Worm (Caenorhabditis elegans) whole organism, late embryonic: ENCODE results near the gene aex-4.

Source experiments
- ceh-31 ChIP-seq: sonication (generic microtip); optimal IDR thresholded peaks from 2 replicates; lab custom pipeline; 2016; ENCODE audit warnings: missing genetic modification characterization, missing compliant biosample characterization
- dmd-4 ChIP-seq: sonication (generic microtip); optimal IDR thresholded peaks from 2 replicates; lab custom pipeline; 2016; ENCODE audit warnings: borderline replicate concordance, missing genetic modification characterization, missing compliant biosample characterization
- dve-1 ChIP-seq: sonication (generic microtip); optimal IDR thresholded peaks from 2 replicates; lab custom pipeline; 2017; ENCODE audit warnings: antibody characterized with exemption, mild to moderate bottlenecking, missing genetic modification characterization, missing compliant biosample characterization
- ets-4 ChIP-seq: sonication (generic microtip); optimal IDR thresholded peaks from 2 replicates; lab custom pipeline; 2016; ENCODE audit warnings: missing genetic modification characterization, missing compliant biosample characterization
- fkh-10 ChIP-seq: fragments of 150-350 bp; optimal IDR thresholded peaks from 2 replicates; lab custom pipeline; 2014; ENCODE audit warnings: missing biosample characterization, missing genetic modification reagents, missing genetic modification characterization
- pag-3 ChIP-seq: sonication (generic microtip); optimal IDR thresholded peaks from 2 replicates; lab custom pipeline; 2016; ENCODE audit warnings: missing compliant biosample characterization, missing genetic modification characterization, borderline replicate concordance
- pax-1 ChIP-seq: fragments of 150-350 bp; optimal IDR thresholded peaks from 2 replicates; lab custom pipeline; 2014; ENCODE audit warnings: missing biosample characterization, missing genetic modification characterization
- pqm-1 ChIP-seq: sonication (generic microtip); optimal IDR thresholded peaks from 2 replicates; lab custom pipeline; 2016; ENCODE audit warnings: missing genetic modification characterization, missing compliant biosample characterization
- pros-1 ChIP-seq: fragments of 150-350 bp; optimal IDR thresholded peaks from 2 replicates; lab custom pipeline; 2014; ENCODE audit warnings: missing biosample characterization, missing genetic modification reagents, missing genetic modification characterization
- sox-4 ChIP-seq: sonication (generic microtip); optimal IDR thresholded peaks from 2 replicates; lab custom pipeline; 2017; ENCODE audit warnings: mild to moderate bottlenecking, missing genetic modification characterization, inconsistent platforms, missing compliant biosample characterization

DNA sequence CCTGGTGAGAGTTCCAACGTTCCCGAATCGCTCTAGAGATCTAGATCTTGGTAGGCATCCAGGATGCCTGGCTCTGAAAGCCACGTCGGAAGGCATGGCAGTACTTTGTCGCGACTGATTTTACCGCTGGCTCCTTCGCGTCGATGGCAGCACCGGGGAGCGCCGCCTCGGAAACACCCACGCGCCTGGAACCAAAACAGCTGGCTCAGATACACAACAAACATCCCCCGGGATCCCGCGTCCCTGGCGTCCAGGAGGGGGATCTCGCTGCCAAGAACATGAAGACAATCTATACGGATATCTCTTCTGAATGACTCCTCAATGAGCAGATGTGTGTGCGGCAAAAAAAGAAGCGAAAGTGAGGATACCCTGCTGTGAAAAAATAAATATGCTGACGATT lies 4.2 kb downstream of the aex-4 start:
- TF ChIP-seq pqm-1 (tag; lab: Kevin White, UChicago) = no peak
- no peak for TF ChIP-seq ets-4 (tag; lab: Kevin White, UChicago)
- no peak for TF ChIP-seq fkh-10 (GFP tag; lab: Kevin White, UChicago)
- TF ChIP-seq dve-1 (tag; lab: Kevin White, UChicago) = no peak
- TF ChIP-seq ceh-31 (tag; lab: Kevin White, UChicago) = no peak
- TF ChIP-seq pag-3 (tag; lab: Kevin White, UChicago) = no peak
- TF ChIP-seq pax-1 (tag; lab: Kevin White, UChicago) = no peak
- TF ChIP-seq sox-4 (tag; lab: Kevin White, UChicago) = no peak
- no peak for TF ChIP-seq pros-1 (tag; lab: Kevin White, UChicago)
- no peak for TF ChIP-seq dmd-4 (tag; lab: Kevin White, UChicago)
